Fruit fly (Drosophila melanogaster) whole organism, embryonic: ENCODE data around the gene CG3862.
A peak's percentile ranks its signal among the peaks of the same experiment; 100 is the strongest.

Source experiments
- CG10431 ChIP-seq: fragments of 200-800 bp; sonication (Bioruptor generic); optimal IDR thresholded peaks from 3 replicates; lab custom pipeline; 2018; ENCODE audit warnings: missing biosample characterization, mild to moderate bottlenecking, missing genetic modification characterization
- CG12744 ChIP-seq: fragments of 200-800 bp; sonication (Bioruptor generic); optimal IDR thresholded peaks from 2 replicates; lab custom pipeline; 2016; ENCODE audit warnings: missing biosample characterization, missing genetic modification characterization
- CG13287 ChIP-seq: fragments of 200-800 bp; sonication (Bioruptor generic); IDR thresholded peaks from 2 replicates; pipeline ENCODE4 v1.3.6; 2022; ENCODE audit warnings: missing biosample characterization, missing genetic modification characterization; ENCODE audit not compliant: partially characterized antibody
- CG16813 ChIP-seq: fragments of 200-800 bp; sonication (Bioruptor generic); IDR thresholded peaks from 3 replicates; pipeline ENCODE4 v1.3.6; 2022; ENCODE audit warnings: missing biosample characterization, missing genetic modification characterization; ENCODE audit not compliant: partially characterized antibody
- CG17186 ChIP-seq: fragments of 200-800 bp; sonication (Bioruptor generic); optimal IDR thresholded peaks from 3 replicates; lab custom pipeline; 2017; ENCODE audit warnings: missing biosample characterization, missing genetic modification reagents, missing genetic modification characterization
- CG2875 ChIP-seq: fragments of 200-800 bp; sonication (Bioruptor generic); optimal IDR thresholded peaks from 2 replicates; lab custom pipeline; 2017; ENCODE audit warnings: missing biosample characterization, mild to moderate bottlenecking, missing genetic modification characterization, missing genetic modification reagents
- CG3407 ChIP-seq: fragments of 200-800 bp; sonication (Bioruptor generic); optimal IDR thresholded peaks from 2 replicates; lab custom pipeline; 2018; ENCODE audit warnings: missing biosample characterization, mild to moderate bottlenecking, missing genetic modification characterization
- CG6254 ChIP-seq: fragments of 200-800 bp; sonication (Bioruptor generic); optimal IDR thresholded peaks from 3 replicates; lab custom pipeline; 2017; ENCODE audit warnings: mild to moderate bottlenecking, missing biosample characterization, missing genetic modification reagents, missing genetic modification characterization
- CG6654 ChIP-seq: fragments of 200-800 bp; sonication (Bioruptor generic); optimal IDR thresholded peaks from 2 replicates; lab custom pipeline; 2017; ENCODE audit warnings: missing biosample characterization, mild to moderate bottlenecking, missing genetic modification characterization
- CG7987 ChIP-seq: fragments of 200-800 bp; sonication (Bioruptor generic); optimal IDR thresholded peaks from 2 replicates; lab custom pipeline; 2018; ENCODE audit warnings: missing biosample characterization, mild to moderate bottlenecking, missing genetic modification characterization, moderate library complexity
- CG8089 ChIP-seq: fragments of 200-800 bp; sonication (Bioruptor generic); optimal IDR thresholded peaks from 3 replicates; lab custom pipeline; 2016; ENCODE audit warnings: missing biosample characterization, missing genetic modification characterization
- Deaf1 ChIP-seq: fragments of 200-800 bp; optimal IDR thresholded peaks from 3 replicates; lab custom pipeline; 2019; ENCODE audit warnings: missing biosample characterization, mild to moderate bottlenecking, missing genetic modification characterization, moderate library complexity
- Gug ChIP-seq: fragments of 200-800 bp; sonication (Bioruptor generic); IDR thresholded peaks from 4 replicates; pipeline ENCODE4 v1.3.6; 2022; ENCODE audit warnings: missing biosample characterization, missing genetic modification characterization
- Hr51 ChIP-seq, 2 experiments: fragments of 200-800 bp; sonication (Bioruptor generic); optimal IDR thresholded peaks; 2 replicates in 1 of 2; 3 replicates in 1 of 2; lab custom pipeline; 2016 to 2018; ENCODE audit warnings: missing biosample characterization in 2 of 2, missing genetic modification characterization in 2 of 2, mild to moderate bottlenecking in 1 of 2, moderate library complexity in 1 of 2
- Hr78 ChIP-seq, 2 experiments: fragments of 200-800 bp in 1 of 2; fragments of >200 bp in 1 of 2; sonication (Bioruptor generic) in 1 of 2; optimal IDR thresholded peaks; 2 replicates each; lab custom pipeline; 2017 to 2019; ENCODE audit warnings: missing biosample characterization in 2 of 2, missing genetic modification characterization in 2 of 2, mild to moderate bottlenecking in 1 of 2, moderate library complexity in 1 of 2
- Kr ChIP-seq: fragments of 200-800 bp; sonication (Bioruptor generic); optimal IDR thresholded peaks from 2 replicates; lab custom pipeline; 2017; ENCODE audit warnings: missing biosample characterization, mild to moderate bottlenecking, missing genetic modification characterization
- Lim3 ChIP-seq: fragments of 200-800 bp; sonication (Bioruptor generic); IDR thresholded peaks from 2 replicates; pipeline ENCODE4 v1.3.6; 2022; ENCODE audit warnings: missing biosample characterization, missing genetic modification characterization
- Meics ChIP-seq: fragments of 200-800 bp; sonication (Bioruptor generic); optimal IDR thresholded peaks from 2 replicates; lab custom pipeline; 2017; ENCODE audit warnings: missing biosample characterization, mild to moderate bottlenecking, missing genetic modification characterization
- Mes4 ChIP-seq: fragments of 200-800 bp; sonication (Bioruptor generic); optimal IDR thresholded peaks from 2 replicates; lab custom pipeline; 2016; ENCODE audit warnings: missing biosample characterization, missing genetic modification characterization
- NC2β ChIP-seq: fragments of 200-800 bp; sonication (Bioruptor generic); optimal IDR thresholded peaks from 2 replicates; lab custom pipeline; 2016; ENCODE audit warnings: missing biosample characterization, missing genetic modification characterization
- Neu2 ChIP-seq: fragments of 200-800 bp; sonication (Bioruptor generic); optimal IDR thresholded peaks from 3 replicates; lab custom pipeline; 2016; ENCODE audit warnings: missing biosample characterization, missing genetic modification characterization, borderline replicate concordance
- Nf-YB ChIP-seq: fragments of 200-800 bp; sonication (Bioruptor generic); optimal IDR thresholded peaks from 3 replicates; lab custom pipeline; 2019; ENCODE audit warnings: missing biosample characterization, mild to moderate bottlenecking, missing genetic modification characterization, moderate library complexity
- Oli ChIP-seq: fragments of 200-800 bp; sonication (Bioruptor generic); optimal IDR thresholded peaks from 2 replicates; lab custom pipeline; 2018; ENCODE audit warnings: missing biosample characterization, mild to moderate bottlenecking, missing genetic modification characterization, moderate library complexity
- Optix ChIP-seq: fragments of 200-800 bp; sonication (Bioruptor generic); IDR thresholded peaks from 3 replicates; pipeline ENCODE4 v1.3.6; 2022; ENCODE audit warnings: missing biosample characterization, missing genetic modification characterization
- Poxn ChIP-seq: fragments of 200-800 bp; sonication (Bioruptor generic); IDR thresholded peaks from 2 replicates; pipeline ENCODE4 v1.3.6; 2022; ENCODE audit warnings: missing biosample characterization, missing genetic modification characterization
- Vsx1 ChIP-seq: fragments of 200-800 bp; sonication (Bioruptor generic); optimal IDR thresholded peaks from 2 replicates; lab custom pipeline; 2017; ENCODE audit warnings: missing biosample characterization, mild to moderate bottlenecking, missing genetic modification characterization, missing genetic modification reagents
- YL-1 ChIP-seq: fragments of 200-800 bp; sonication (Bioruptor generic); optimal IDR thresholded peaks from 3 replicates; lab custom pipeline; 2017; ENCODE audit warnings: missing biosample characterization, mild to moderate bottlenecking, missing genetic modification characterization
- ab ChIP-seq: fragments of 200-800 bp; sonication (Bioruptor generic); optimal IDR thresholded peaks from 2 replicates; lab custom pipeline; 2016; ENCODE audit warnings: missing biosample characterization, missing genetic modification characterization
- ac ChIP-seq: fragments of 200-800 bp; sonication (Bioruptor generic); optimal IDR thresholded peaks from 3 replicates; lab custom pipeline; 2017; ENCODE audit warnings: missing biosample characterization, mild to moderate bottlenecking, missing genetic modification characterization
- cato ChIP-seq: fragments of 200-800 bp; sonication (Bioruptor generic); optimal IDR thresholded peaks from 2 replicates; lab custom pipeline; 2016; ENCODE audit warnings: missing biosample characterization, missing genetic modification characterization, borderline replicate concordance
- chm ChIP-seq: fragments of 200-800 bp; sonication (Bioruptor generic); IDR thresholded peaks from 2 replicates; pipeline ENCODE4 v1.3.6; 2022; ENCODE audit warnings: missing biosample characterization, missing genetic modification characterization
- croc ChIP-seq: fragments of 200-800 bp; sonication (Bioruptor generic); conservative IDR thresholded peaks from 3 replicates; pipeline ENCODE4 v1.3.6; 2022; ENCODE audit warnings: missing biosample characterization, missing genetic modification characterization
- dati ChIP-seq: fragments of 200-800 bp; sonication (Bioruptor generic); IDR thresholded peaks from 2 replicates; pipeline ENCODE4 v1.3.6; 2022; ENCODE audit warnings: missing biosample characterization, missing genetic modification characterization
- eve ChIP-seq, 2 experiments: fragments of >200 bp; optimal IDR thresholded peaks; 2 replicates each; lab custom pipeline; 2017; ENCODE audit warnings: missing biosample characterization in 2 of 2, missing genetic modification characterization in 2 of 2
- fd102C ChIP-seq: fragments of 200-800 bp; sonication (Bioruptor generic); optimal IDR thresholded peaks from 2 replicates; lab custom pipeline; 2018; ENCODE audit warnings: missing biosample characterization, mild to moderate bottlenecking, missing genetic modification characterization, moderate library complexity
- fd96Cb ChIP-seq: fragments of 200-800 bp; sonication (Bioruptor generic); optimal IDR thresholded peaks from 2 replicates; lab custom pipeline; 2018; ENCODE audit warnings: missing biosample characterization, mild to moderate bottlenecking, missing genetic modification characterization, moderate library complexity
- hkb ChIP-seq, 2 experiments: fragments of 200-800 bp in 1 of 2; fragments of >200 bp in 1 of 2; sonication (Bioruptor generic) in 1 of 2; IDR thresholded peaks in 1 of 2; optimal IDR thresholded peaks in 1 of 2; 2 replicates each; pipeline versions ENCODE4 v1.3.6 to Lab custom; 2017 to 2022; ENCODE audit warnings: missing biosample characterization in 1 of 2, missing genetic modification characterization in 1 of 2
- klu ChIP-seq: fragments of 200-800 bp; sonication (Bioruptor generic); IDR thresholded peaks from 2 replicates; pipeline ENCODE4 v1.3.6; 2022; ENCODE audit warnings: missing biosample characterization, missing genetic modification characterization
- knrl ChIP-seq: fragments of 200-800 bp; sonication (Bioruptor generic); IDR thresholded peaks from 3 replicates; pipeline ENCODE4 v1.3.6; 2022; ENCODE audit warnings: missing biosample characterization, missing genetic modification characterization; ENCODE audit not compliant: partially characterized antibody
- luna ChIP-seq: fragments of 200-800 bp; sonication (Bioruptor generic); optimal IDR thresholded peaks from 2 replicates; lab custom pipeline; 2016; ENCODE audit warnings: missing biosample characterization, missing genetic modification characterization
- onecut ChIP-seq: fragments of 200-800 bp; sonication (Bioruptor generic); IDR thresholded peaks from 2 replicates; pipeline ENCODE4 v1.3.6; 2022; ENCODE audit warnings: missing biosample characterization, missing genetic modification characterization
- pum ChIP-seq: fragments of 200-800 bp; sonication (Bioruptor generic); optimal IDR thresholded peaks from 2 replicates; lab custom pipeline; 2016; ENCODE audit warnings: missing biosample characterization, missing genetic modification characterization
- sens-2 ChIP-seq: fragments of 200-800 bp; sonication (Bioruptor generic); IDR thresholded peaks from 2 replicates; pipeline ENCODE4 v1.3.6; 2022; ENCODE audit warnings: missing biosample characterization, missing genetic modification characterization
- shn ChIP-seq: fragments of 200-800 bp; sonication (Bioruptor generic); optimal IDR thresholded peaks from 3 replicates; lab custom pipeline; 2016; ENCODE audit warnings: missing biosample characterization, missing genetic modification characterization
- trem ChIP-seq: fragments of 200-800 bp; optimal IDR thresholded peaks from 3 replicates; lab custom pipeline; 2019; ENCODE audit warnings: missing biosample characterization, mild to moderate bottlenecking, missing genetic modification characterization, moderate library complexity
- trh ChIP-seq: fragments of 200-800 bp; sonication (Bioruptor generic); optimal IDR thresholded peaks from 2 replicates; lab custom pipeline; 2016; ENCODE audit warnings: missing biosample characterization, missing genetic modification characterization
- tup ChIP-seq: fragments of 200-800 bp; sonication (Bioruptor generic); optimal IDR thresholded peaks from 2 replicates; lab custom pipeline; 2016; ENCODE audit warnings: missing biosample characterization, mild to moderate bottlenecking, missing genetic modification characterization, moderate library complexity
- unc-4 ChIP-seq: fragments of 200-800 bp; sonication (Bioruptor generic); IDR thresholded peaks from 2 replicates; pipeline ENCODE4 v1.3.6; 2022; ENCODE audit warnings: missing biosample characterization, missing genetic modification characterization; ENCODE audit not compliant: partially characterized antibody
- usp ChIP-seq: fragments of >200 bp; optimal IDR thresholded peaks from 2 replicates; lab custom pipeline; 2017; ENCODE audit warnings: missing biosample characterization, missing genetic modification characterization

Gene CG3862

DNA sequence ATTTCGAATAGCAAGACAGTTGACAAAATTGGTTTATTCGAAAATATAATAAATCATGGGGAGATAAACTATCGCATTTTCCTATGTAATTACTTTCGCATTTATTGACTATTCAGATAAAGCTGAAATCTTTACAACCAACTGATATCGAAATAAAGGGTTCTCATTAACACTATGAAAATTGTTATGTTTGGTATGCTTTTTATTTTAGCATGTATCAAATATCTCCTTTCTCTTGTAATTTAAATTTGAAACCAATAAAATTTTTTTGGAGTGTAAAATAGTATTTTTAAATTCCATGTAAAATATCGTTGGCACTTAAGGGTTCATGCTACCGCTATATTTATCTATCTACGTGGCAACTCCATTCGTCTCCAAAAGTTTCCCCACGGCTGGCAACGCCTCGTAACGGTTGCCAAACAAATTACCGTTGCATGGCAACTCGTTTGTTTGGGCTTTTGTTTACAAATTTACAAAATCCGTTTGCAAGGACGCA, 29.4 kb upstream of the CG3862 start, which contains the start of gene CG13949 (continued):
- TF ChIP-seq unc-4 (GFP tag; lab: Robert Waterston, UW) (peak; percentile 44; the same call in 1 of the 2 replicates), CG13287 (GFP tag; lab: Robert Waterston, UW) (peak; percentile 66), CG8089 (GFP tag; lab: Kevin White, UChicago) (no peak), CG6654 (no peak), CG3407 (peak; percentile 43), CG10431 (GFP tag; lab: Kevin White, UChicago) (no peak), luna (no peak), trem (tag; lab: Kevin White, UChicago) (peak; percentile 63), ab (GFP tag; lab: Kevin White, UChicago) (no peak), Poxn (0 out of 2 replicates have a peak, but pooled peaks have one; percentile 8), CG6254 (GFP tag; lab: Kevin White, UChicago) (no peak), CG2875 (GFP tag; lab: Kevin White, UChicago) (peak; percentile 22), Kr (no peak), shn (GFP tag; lab: Kevin White, UChicago) (peak; percentile 59), onecut (GFP tag; lab: Robert Waterston, UW) (no peak), cato (GFP tag; lab: Kevin White, UChicago) (no peak), Nf-YB (GFP tag; lab: Kevin White, UChicago) (peak; percentile 27), Vsx1 (GFP tag; lab: Kevin White, UChicago) (no peak), ac (GFP tag; lab: Kevin White, UChicago) (no peak), usp (no peak), NC2β (GFP tag; lab: Kevin White, UChicago) (peak; percentile 41), Neu2 (GFP tag; lab: Kevin White, UChicago) (no peak), fd102C (GFP tag; lab: Kevin White, UChicago) (no peak), CG17186 (GFP tag; lab: Kevin White, UChicago) (no peak), eve (GFP tag; optimal IDR thresholded peaks at IDR 0.05; lab: Kevin White, UChicago) (no peak), tup (no peak), Mes4 (GFP tag; lab: Kevin White, UChicago) (peak; percentile 21), Gug (GFP tag; lab: Robert Waterston, UW) (peak; percentile 64), hkb (optimal IDR thresholded peaks at IDR 0.05; lab: Kevin White, UChicago) (peak; percentile 63), hkb (GFP tag; IDR thresholded peaks at IDR 0.05; lab: Robert Waterston, UW) (peak; percentile 85), Oli (tag; lab: Kevin White, UChicago) (peak; percentile 15), CG7987 (GFP tag; lab: Kevin White, UChicago) (no peak), klu (peak; percentile 47; the same call in 1 of the 2 replicates), Lim3 (GFP tag; lab: Robert Waterston, UW) (no peak), pum (GFP tag; lab: Kevin White, UChicago) (peak; percentile 41), Optix (GFP tag; lab: Robert Waterston, UW) (no peak), Hr78 (GFP tag; optimal IDR thresholded peaks at IDR 0.05; lab: Kevin White, UChicago) (peak in 1 of 2 experiments; percentile 37), fd96Cb (tag; lab: Kevin White, UChicago) (peak; percentile 27), knrl (GFP tag; lab: Robert Waterston, UW) (peak; percentile 56), croc (GFP tag; lab: Robert Waterston, UW) (no peak; the same call in 2 of the 3 replicates), dati (GFP tag; lab: Robert Waterston, UW) (peak; percentile 60; the same call in 1 of the 2 replicates), Meics (GFP tag; lab: Kevin White, UChicago) (peak; percentile 54), sens-2 (GFP tag; lab: Robert Waterston, UW) (no peak), CG16813 (GFP tag; lab: Robert Waterston, UW) (peak; percentile 57), chm (GFP tag; lab: Robert Waterston, UW) (peak; percentile 56; the same call in 1 of the 2 replicates), YL-1 (GFP tag; lab: Kevin White, UChicago) (no peak), trh (no peak), Deaf1 (tag; lab: Kevin White, UChicago) (peak; percentile 33), CG12744 (GFP tag; lab: Kevin White, UChicago) (no peak), Hr51 (GFP tag; optimal IDR thresholded peaks at IDR 0.05; lab: Kevin White, UChicago) (peak in 1 of 2 experiments; percentile 63)
